Fruit fly (Drosophila melanogaster): ENCODE results near the gene Hmgcl.

DNA sequence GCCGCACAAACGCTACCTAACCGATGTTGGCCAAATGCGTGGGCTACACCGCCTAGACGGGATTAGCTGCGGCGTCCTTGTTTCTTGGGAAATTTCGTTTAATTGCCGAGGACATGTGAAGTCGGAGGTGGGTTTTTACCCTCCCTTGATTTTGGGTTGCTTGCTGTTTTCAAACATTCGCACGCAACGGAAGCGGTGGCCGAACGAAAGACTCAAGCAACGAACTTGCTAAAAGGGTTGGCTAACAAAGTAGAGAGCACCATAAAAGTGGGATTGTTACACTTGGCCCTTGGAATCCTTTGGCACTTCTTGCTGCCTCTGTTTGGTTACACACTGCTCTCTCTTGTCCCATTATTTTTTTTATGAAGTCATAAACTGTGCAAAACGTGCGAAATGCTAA lies 50.3 kb downstream of the Hmgcl start:
- no peak for TF ChIP-seq CG8478 (optimal IDR thresholded peaks at IDR 0.05)
- no peak for TF ChIP-seq CTCF (optimal IDR thresholded peaks at IDR 0.05)
